Worm (Caenorhabditis elegans) whole organism, L1 larva: ENCODE measurements around the gene W08F4.10.
A peak's percentile ranks its signal among the peaks of the same experiment; 100 is the strongest.

ENCODE experiments used
- F16B12.6 ChIP-seq: fragments of 150-350 bp; optimal IDR thresholded peaks from 2 replicates; lab custom pipeline; 2014; ENCODE audit warnings: missing biosample characterization, missing genetic modification characterization
- blmp-1 ChIP-seq: fragments of 150-350 bp; optimal IDR thresholded peaks from 2 replicates; lab custom pipeline; 2014; ENCODE audit warnings: missing biosample characterization, missing genetic modification characterization
- efl-1 ChIP-seq, 4 experiments: fragments of 150-350 bp; optimal IDR thresholded peaks in 3 of 4; peaks in 1 of 4; 1 replicate in 1 of 4; 2 replicates in 3 of 4; lab custom pipeline; 2014; ENCODE audit warnings: missing biosample characterization in 2 of 4, missing genetic modification characterization in 2 of 4, missing genetic modification reagents in 2 of 4
- elt-3 ChIP-seq, 6 experiments: fragments of 150-350 bp in 1 of 6; sonication (generic microtip); optimal IDR thresholded peaks; 2 replicates each; lab custom pipeline; 2017 to 2018; ENCODE audit warnings: missing biosample characterization in 6 of 6, missing genetic modification characterization in 6 of 6, inconsistent platforms in 1 of 6
- fkh-8 ChIP-seq: sonication (generic microtip); optimal IDR thresholded peaks from 2 replicates; lab custom pipeline; 2016; ENCODE audit warnings: mild to moderate bottlenecking, missing genetic modification characterization, missing compliant biosample characterization
- lin-13 ChIP-seq: fragments of 150-350 bp; optimal IDR thresholded peaks from 2 replicates; lab custom pipeline; 2014; ENCODE audit warnings: missing biosample characterization, missing genetic modification reagents, missing genetic modification characterization
- lin-35 ChIP-seq, 2 experiments: fragments of 150-350 bp; optimal IDR thresholded peaks; 2 replicates each; lab custom pipeline; 2014; ENCODE audit warnings: missing biosample characterization in 2 of 2, missing genetic modification characterization in 2 of 2, missing genetic modification reagents in 2 of 2
- lsy-2 ChIP-seq, 2 experiments: fragments of 150-350 bp; optimal IDR thresholded peaks; 2 replicates each; lab custom pipeline; 2014; ENCODE audit warnings: missing biosample characterization in 2 of 2, missing genetic modification characterization in 2 of 2
- mdl-1 ChIP-seq, 2 experiments: fragments of 150-350 bp; optimal IDR thresholded peaks; 2 replicates each; lab custom pipeline; 2014 to 2017; ENCODE audit warnings: missing biosample characterization in 2 of 2, missing genetic modification characterization in 2 of 2, inconsistent platforms in 1 of 2
- nhr-28 ChIP-seq: fragments of 150-350 bp; optimal IDR thresholded peaks from 2 replicates; lab custom pipeline; 2014; ENCODE audit warnings: missing biosample characterization, missing genetic modification characterization
- nhr-47 ChIP-seq: sonication (generic microtip); optimal IDR thresholded peaks from 2 replicates; lab custom pipeline; 2016; ENCODE audit warnings: mild to moderate bottlenecking, missing genetic modification characterization, moderate library complexity, missing compliant biosample characterization
- skn-1 ChIP-seq: fragments of 150-350 bp; optimal IDR thresholded peaks from 2 replicates; lab custom pipeline; 2014; ENCODE audit warnings: missing biosample characterization, missing genetic modification characterization
- swsn-7 ChIP-seq: sonication (generic microtip); optimal IDR thresholded peaks from 2 replicates; lab custom pipeline; 2016; ENCODE audit warnings: missing genetic modification characterization, missing compliant biosample characterization
- vab-15 ChIP-seq: sonication (generic microtip); optimal IDR thresholded peaks from 2 replicates; lab custom pipeline; 2017; ENCODE audit warnings: missing genotype, mild to moderate bottlenecking, missing genetic modification characterization, missing compliant biosample characterization
- zag-1 ChIP-seq: fragments of 150-350 bp; optimal IDR thresholded peaks from 2 replicates; lab custom pipeline; 2014; ENCODE audit warnings: missing biosample characterization, missing genetic modification characterization
- zip-4 ChIP-seq: fragments of 200-800 bp; sonication (Bioruptor generic); optimal IDR thresholded peaks from 2 replicates; lab custom pipeline; 2018; ENCODE audit warnings: mild to moderate bottlenecking, missing genetic modification characterization, moderate library complexity, missing compliant biosample characterization

The W08F4.10 gene

DNA sequence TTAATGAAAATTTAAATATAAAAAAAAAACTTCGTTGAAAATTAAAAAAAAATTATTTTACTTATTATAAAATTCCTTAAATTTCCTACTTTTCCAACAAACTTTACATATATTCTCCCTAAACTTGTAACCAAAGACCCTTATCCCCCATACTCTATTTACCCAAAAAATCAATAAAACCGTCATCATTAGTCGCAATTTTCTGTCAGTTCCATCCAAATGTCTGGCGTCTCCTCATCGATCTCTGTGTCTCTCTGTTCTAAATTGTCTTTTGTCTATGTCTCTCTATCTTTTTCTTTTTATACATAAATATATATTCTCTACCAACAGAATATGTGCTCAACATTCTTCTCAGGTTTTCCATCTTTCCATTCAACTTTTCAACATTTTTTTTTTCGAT, 35.6 kb downstream of the W08F4.10 start:
- TF ChIP-seq lin-35 (GFP tag; optimal IDR thresholded peaks at IDR 0.05; lab: Kevin White, UChicago) (peak in 1 of 2 experiments; percentile 0), lsy-2 (tag; optimal IDR thresholded peaks at IDR 0.05; lab: Kevin White, UChicago) (peak in 1 of 2 experiments; percentile 20), mdl-1 (tag; optimal IDR thresholded peaks at IDR 0.05; lab: Kevin White, UChicago) (no peak), skn-1 (tag; lab: Kevin White, UChicago) (peak; percentile 24), efl-1 (optimal IDR thresholded peaks at IDR 0.05; lab: Kevin White, UChicago) (peak in 1 of 2 experiments; percentile 13), efl-1 (GFP tag; optimal IDR thresholded peaks at IDR 0.05 in 1 of 2; lab: Kevin White, UChicago) (peak in 1 of 2 experiments; percentile 77)

DNA sequence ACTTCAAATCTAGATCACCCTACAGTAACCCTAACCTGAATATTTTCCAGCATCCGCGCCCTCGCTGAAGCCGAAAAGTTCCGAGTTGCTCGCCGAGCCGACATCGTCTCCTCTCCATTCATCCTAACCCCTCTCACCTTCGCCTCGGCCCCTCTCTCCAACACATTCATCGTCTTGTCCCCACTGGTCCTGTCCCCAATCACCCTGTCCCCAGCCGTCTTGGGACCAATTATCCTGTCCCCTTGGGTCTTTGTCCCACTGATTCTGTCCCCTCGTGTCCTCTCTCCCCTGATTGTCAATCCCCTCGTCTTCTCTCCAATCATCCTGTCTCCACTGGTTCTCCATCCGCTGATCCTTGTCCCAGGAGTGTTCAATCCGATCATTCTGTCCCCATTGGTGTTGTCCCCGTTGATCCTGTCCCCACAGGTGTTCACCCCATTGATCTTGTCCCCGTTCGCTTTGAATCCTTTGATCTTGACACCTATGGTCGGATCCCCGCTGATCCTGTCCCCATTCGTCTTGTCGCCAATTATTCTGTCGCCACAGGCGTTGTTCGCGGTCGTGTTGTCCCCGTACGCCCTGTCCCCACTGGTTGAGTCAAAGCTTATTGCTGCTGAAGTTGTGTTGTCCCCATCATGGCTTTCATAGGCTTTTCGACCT, 39.6 kb downstream of the W08F4.10 start, which contains the start of gene lips-7:
TSS of gene lips-7 (plus strand) at position 610 of the 660 bp plus-strand sequence.
- no peak for TF ChIP-seq efl-1 (optimal IDR thresholded peaks at IDR 0.05; lab: Kevin White, UChicago)
- peak in 1 of 2 experiments; percentile 35 for TF ChIP-seq efl-1 (GFP tag; optimal IDR thresholded peaks at IDR 0.05 in 1 of 2; lab: Kevin White, UChicago)
- no peak for TF ChIP-seq zag-1

DNA sequence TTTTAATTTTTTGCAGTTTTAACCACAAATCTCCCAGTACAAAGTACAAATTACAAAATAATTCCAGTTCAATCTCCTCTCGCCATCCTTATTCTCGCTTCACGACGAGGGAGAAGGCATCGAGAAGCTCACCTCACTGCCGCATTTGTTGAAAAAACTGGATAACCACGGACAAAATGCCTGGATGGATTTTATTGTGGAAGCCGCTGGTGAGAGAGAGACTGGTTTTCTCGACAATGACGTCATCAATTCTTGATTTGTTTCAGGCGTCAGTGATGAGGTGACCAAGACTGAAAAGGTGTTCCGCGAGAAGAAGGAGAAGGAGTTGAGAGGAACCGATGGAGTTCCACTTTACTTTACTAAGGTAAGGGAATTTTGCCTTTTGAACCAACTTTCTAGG, 41.5 kb downstream of the W08F4.10 start:
- no peak for TF ChIP-seq nhr-47 (tag; lab: Kevin White, UChicago)
- TF ChIP-seq efl-1 (optimal IDR thresholded peaks at IDR 0.05; lab: Kevin White, UChicago): no peak
- TF ChIP-seq efl-1 (GFP tag; optimal IDR thresholded peaks at IDR 0.05 in 1 of 2; lab: Kevin White, UChicago): peak in 1 of 2 experiments; percentile 77
- no peak for TF ChIP-seq swsn-7 (tag; lab: Kevin White, UChicago)

DNA sequence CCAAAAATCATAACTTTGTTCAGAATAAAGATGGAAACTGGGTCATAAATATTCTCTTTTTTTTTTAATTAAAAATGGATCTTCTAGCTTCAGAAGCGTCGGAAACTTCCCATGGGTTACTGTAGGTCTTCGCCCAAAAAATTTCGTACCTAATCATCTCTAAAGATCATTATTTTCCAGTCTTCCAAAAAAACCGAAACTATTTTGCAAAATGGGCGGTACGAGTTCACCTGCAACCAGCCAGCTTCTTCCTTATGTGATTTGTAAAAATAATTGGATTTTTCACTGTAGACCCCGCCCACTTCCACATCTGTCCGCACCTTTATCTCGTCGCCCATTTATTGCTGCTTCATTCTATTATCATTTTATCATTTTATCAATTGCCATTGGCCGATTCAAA, 44.6 kb downstream of the W08F4.10 start, which contains the start of gene mlt-10:
TSS of gene mlt-10 (plus strand) at position 301 of the 400 bp plus-strand sequence.
- no peak for TF ChIP-seq lin-13 (GFP tag; lab: Kevin White, UChicago)
- TF ChIP-seq F16B12.6 (tag; lab: Kevin White, UChicago): no peak
- no peak for TF ChIP-seq vab-15 (tag; lab: Kevin White, UChicago)
- no peak for TF ChIP-seq fkh-8

DNA sequence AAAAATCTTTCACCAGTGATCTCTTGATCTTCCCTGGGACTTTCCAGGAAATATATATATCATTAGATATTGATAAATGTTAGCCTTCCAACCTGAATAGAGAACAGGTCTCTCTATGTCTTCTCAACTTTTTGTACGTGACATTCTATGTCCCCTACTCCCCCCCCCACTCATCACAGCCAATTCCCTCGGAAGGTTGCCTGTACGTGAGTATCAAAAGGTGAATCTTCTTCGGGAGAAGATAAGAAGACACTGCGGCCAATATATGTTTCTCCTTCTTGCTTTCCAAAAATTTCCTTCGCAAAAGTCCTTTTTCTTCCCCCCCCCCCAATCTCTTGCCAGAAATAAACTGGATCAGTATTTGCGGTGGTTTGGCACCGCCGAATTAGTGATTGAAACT, 48.6 kb downstream of the W08F4.10 start:
- no peak for TF ChIP-seq nhr-28 (tag; lab: Kevin White, UChicago)
- TF ChIP-seq blmp-1 (tag; lab: Kevin White, UChicago): peak; percentile 87
- peak in 1 of 6 experiments; percentile 76 for TF ChIP-seq elt-3 (tag; optimal IDR thresholded peaks at IDR 0.05; lab: Kevin White, UChicago)
- TF ChIP-seq zip-4: no peak
